Fruit fly (Drosophila melanogaster) whole organism, embryonic: ENCODE data around the gene Spase25.

Source experiments
- CG18011 ChIP-seq: fragments of 200-800 bp; sonication (Bioruptor generic); optimal IDR thresholded peaks from 2 replicates; lab custom pipeline; 2017; ENCODE audit warnings: missing biosample characterization, missing genetic modification characterization, mild to moderate bottlenecking, moderate library complexity, missing genotype
- CG4707 ChIP-seq: fragments of 200-800 bp; sonication (Bioruptor generic); optimal IDR thresholded peaks from 2 replicates; lab custom pipeline; 2018; ENCODE audit warnings: missing biosample characterization, mild to moderate bottlenecking, missing genetic modification characterization, moderate library complexity
- CG8089 ChIP-seq: fragments of 200-800 bp; sonication (Bioruptor generic); optimal IDR thresholded peaks from 3 replicates; lab custom pipeline; 2016; ENCODE audit warnings: missing biosample characterization, missing genetic modification characterization
- br ChIP-seq: fragments of >200 bp; optimal IDR thresholded peaks from 2 replicates; lab custom pipeline; 2017
- croc ChIP-seq: fragments of 200-800 bp; sonication (Bioruptor generic); conservative IDR thresholded peaks from 3 replicates; pipeline ENCODE4 v1.3.6; 2022; ENCODE audit warnings: missing biosample characterization, missing genetic modification characterization
- lola ChIP-seq, 3 experiments: fragments of >200 bp in 2 of 3; fragments of 200-800 bp in 1 of 3; sonication (Bioruptor generic) in 1 of 3; optimal IDR thresholded peaks; 2 replicates each; lab custom pipeline; 2017 to 2019; ENCODE audit warnings: missing biosample characterization in 3 of 3, missing genetic modification characterization in 3 of 3, mild to moderate bottlenecking in 1 of 3, moderate library complexity in 1 of 3
- nau ChIP-seq: fragments of 200-800 bp; sonication (Bioruptor generic); optimal IDR thresholded peaks from 3 replicates; lab custom pipeline; 2017; ENCODE audit warnings: missing biosample characterization, mild to moderate bottlenecking, missing genetic modification characterization, missing genetic modification reagents
- usp ChIP-seq: fragments of >200 bp; optimal IDR thresholded peaks from 2 replicates; lab custom pipeline; 2017; ENCODE audit warnings: missing biosample characterization, missing genetic modification characterization

DNA sequence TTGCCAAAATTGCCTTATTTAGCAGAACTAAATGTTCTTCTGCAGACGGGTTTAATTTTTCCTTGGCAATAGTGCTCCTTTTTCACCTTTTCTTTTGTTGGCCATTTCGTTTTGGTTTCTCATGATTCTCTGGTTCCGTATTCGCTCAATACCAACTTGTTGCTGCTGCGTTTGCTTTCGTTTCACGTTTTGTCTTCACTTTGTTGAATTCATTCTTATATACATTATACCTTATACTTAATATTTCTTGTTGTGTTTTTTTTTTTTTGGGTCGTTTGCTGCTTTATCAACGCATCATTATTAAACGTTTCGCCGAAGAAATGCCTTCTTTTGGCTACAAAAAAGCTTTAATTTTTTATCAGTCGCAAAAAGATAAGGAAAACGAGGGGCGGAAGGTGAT is 11.2 kb downstream of the Spase25 start:
- TF ChIP-seq lola (GFP tag; optimal IDR thresholded peaks at IDR 0.05; lab: Kevin White, UChicago) (no peak), croc (no peak), usp (GFP tag; lab: Kevin White, UChicago) (no peak), nau (GFP tag; lab: Kevin White, UChicago) (no peak), br (no peak), CG4707 (GFP tag; lab: Kevin White, UChicago) (no peak), CG8089 (GFP tag; lab: Kevin White, UChicago) (no peak), CG18011 (GFP tag; lab: Kevin White, UChicago) (no peak)
